Fruit fly (Drosophila melanogaster) whole organism, wandering third instar larva: Measurements from ENCODE around the gene Cyp4d21.
A peak's percentile ranks its signal among the peaks of the same experiment; 100 is the strongest.

Experiments used
- Abd-B ChIP-seq: fragments of >200 bp; optimal IDR thresholded peaks from 2 replicates; lab custom pipeline; 2017; ENCODE audit warnings: missing biosample characterization, missing genetic modification characterization
- CG32264 ChIP-seq: fragments of 200-800 bp; sonication (Bioruptor generic); optimal IDR thresholded peaks from 2 replicates; lab custom pipeline; 2016; ENCODE audit warnings: missing biosample characterization, missing genetic modification characterization
- CG9705 ChIP-seq: fragments of 200-800 bp; sonication (Bioruptor generic); optimal IDR thresholded peaks from 2 replicates; lab custom pipeline; 2018; ENCODE audit warnings: missing biosample characterization, mild to moderate bottlenecking, missing genetic modification characterization
- CrebA ChIP-seq: fragments of 200-800 bp; sonication (Bioruptor generic); optimal IDR thresholded peaks from 2 replicates; lab custom pipeline; 2016; ENCODE audit warnings: missing biosample characterization, mild to moderate bottlenecking, missing genetic modification characterization, borderline replicate concordance
- Dfd ChIP-seq: fragments of >200 bp; optimal IDR thresholded peaks from 2 replicates; lab custom pipeline; 2017; ENCODE audit warnings: missing biosample characterization, missing genetic modification characterization
- Dif ChIP-seq: fragments of 200-275, 200-300 bp; sonication (Bioruptor generic); optimal IDR thresholded peaks from 2 replicates; lab custom pipeline; 2018; ENCODE audit warnings: missing biosample characterization, missing genetic modification characterization; ENCODE audit not compliant: partially characterized antibody
- GATAd ChIP-seq: sonication (Bioruptor generic); optimal IDR thresholded peaks from 2 replicates; lab custom pipeline; 2016; ENCODE audit warnings: missing biosample characterization, missing genetic modification characterization
- HLH106 ChIP-seq: fragments of 200-800 bp; optimal IDR thresholded peaks from 3 replicates; lab custom pipeline; 2019; ENCODE audit warnings: missing biosample characterization, mild to moderate bottlenecking, missing genetic modification characterization, moderate library complexity
- Hnf4 ChIP-seq: fragments of 200-800 bp; sonication (Bioruptor generic); optimal IDR thresholded peaks from 2 replicates; lab custom pipeline; 2016; ENCODE audit warnings: missing biosample characterization, mild to moderate bottlenecking, missing genetic modification characterization
- Hr78 ChIP-seq: fragments of >200 bp; optimal IDR thresholded peaks from 2 replicates; lab custom pipeline; 2017; ENCODE audit warnings: missing biosample characterization, missing genetic modification characterization
- Hr83 ChIP-seq: fragments of 200-300 bp; sonication (Bioruptor generic); optimal IDR thresholded peaks from 2 replicates; lab custom pipeline; 2016; ENCODE audit warnings: missing biosample characterization, mild to moderate bottlenecking, missing genetic modification characterization, moderate library complexity; ENCODE audit not compliant: poor library complexity, severe bottlenecking
- Jra ChIP-seq: sonication (Bioruptor generic); optimal IDR thresholded peaks from 2 replicates; lab custom pipeline; 2016; ENCODE audit warnings: missing biosample characterization, missing genetic modification characterization
- Mio ChIP-seq: sonication (Bioruptor generic); optimal IDR thresholded peaks from 2 replicates; lab custom pipeline; 2016; ENCODE audit warnings: missing biosample characterization, missing genetic modification characterization
- Myc ChIP-seq: fragments of >200 bp; optimal IDR thresholded peaks from 2 replicates; lab custom pipeline; 2017
- N ChIP-seq: fragments of >200 bp; optimal IDR thresholded peaks from 2 replicates; lab custom pipeline; 2018; ENCODE audit warnings: missing biosample characterization, missing external identifiers, missing genetic modification characterization
- OdsH ChIP-seq: fragments of 200-800 bp; sonication (Bioruptor generic); optimal IDR thresholded peaks from 2 replicates; lab custom pipeline; 2016; ENCODE audit warnings: missing biosample characterization, mild to moderate bottlenecking, missing genetic modification characterization
- Rel ChIP-seq, 2 experiments: fragments of 200-800 bp; sonication (Bioruptor generic) in 1 of 2; optimal IDR thresholded peaks; 2 replicates in 1 of 2; 3 replicates in 1 of 2; lab custom pipeline; 2016 to 2019; ENCODE audit warnings: mild to moderate bottlenecking in 2 of 2, missing biosample characterization in 2 of 2, missing genetic modification characterization in 2 of 2, moderate library complexity in 1 of 2
- Sp1 ChIP-seq: fragments of 200-800 bp; sonication (Bioruptor generic); optimal IDR thresholded peaks from 3 replicates; lab custom pipeline; 2019; ENCODE audit warnings: missing biosample characterization, mild to moderate bottlenecking, missing genetic modification characterization, moderate library complexity
- Vsx2 ChIP-seq: fragments of 200-300, 225-300 bp; sonication (Bioruptor generic); optimal IDR thresholded peaks from 2 replicates; lab custom pipeline; 2018; ENCODE audit warnings: missing biosample characterization, missing genetic modification characterization; ENCODE audit not compliant: partially characterized antibody
- br ChIP-seq: fragments of 200-800 bp; sonication (Bioruptor generic); optimal IDR thresholded peaks from 2 replicates; lab custom pipeline; 2016; ENCODE audit warnings: missing biosample characterization, missing genetic modification characterization
- brk ChIP-seq: fragments of 200-800 bp; sonication (Bioruptor generic); optimal IDR thresholded peaks from 2 replicates; lab custom pipeline; 2016; ENCODE audit warnings: missing biosample characterization, mild to moderate bottlenecking, missing genetic modification characterization
- dl ChIP-seq, 2 experiments: fragments of 175-275, 200-275 bp in 1 of 2; fragments of 200-275 bp in 1 of 2; sonication (Bioruptor generic); optimal IDR thresholded peaks; lab custom pipeline; 2018; ENCODE audit warnings: mild to moderate bottlenecking in 2 of 2, missing biosample characterization in 2 of 2, missing genetic modification characterization in 2 of 2, moderate library complexity in 2 of 2; ENCODE audit not compliant: partially characterized antibody in 2 of 2, insufficient read depth in 1 of 2
- dmrt93B ChIP-seq: fragments of 200-800 bp; sonication (Bioruptor generic); optimal IDR thresholded peaks from 2 replicates; lab custom pipeline; 2018; ENCODE audit warnings: missing biosample characterization, mild to moderate bottlenecking, missing genetic modification characterization
- dsf ChIP-seq: sonication (Bioruptor generic); optimal IDR thresholded peaks from 2 replicates; lab custom pipeline; 2016; ENCODE audit warnings: missing biosample characterization, missing genetic modification characterization, borderline replicate concordance
- ey ChIP-seq: fragments of 200-800 bp; sonication (Bioruptor generic); optimal IDR thresholded peaks from 2 replicates; lab custom pipeline; 2016; ENCODE audit warnings: missing biosample characterization, missing genetic modification characterization
- foxo ChIP-seq, 2 experiments: fragments of 200-800 bp; sonication (Bioruptor generic); optimal IDR thresholded peaks; 2 replicates in 1 of 2; 3 replicates in 1 of 2; lab custom pipeline; 2016 to 2017; ENCODE audit warnings: missing biosample characterization in 2 of 2, missing genetic modification characterization in 2 of 2
- fru ChIP-seq: fragments of 200-800 bp; sonication (Bioruptor generic); optimal IDR thresholded peaks from 3 replicates; lab custom pipeline; 2016; ENCODE audit warnings: missing biosample characterization, mild to moderate bottlenecking, missing genetic modification characterization
- h ChIP-seq: fragments of 200-800 bp; sonication (Bioruptor generic); optimal IDR thresholded peaks from 3 replicates; lab custom pipeline; 2016; ENCODE audit warnings: missing biosample characterization, mild to moderate bottlenecking, missing genetic modification characterization
- jim ChIP-seq: fragments of 175-275, 200-325 bp; sonication (Bioruptor generic); optimal IDR thresholded peaks from 2 replicates; lab custom pipeline; 2016; ENCODE audit warnings: missing biosample characterization, mild to moderate bottlenecking, missing genetic modification characterization
- lola ChIP-seq: fragments of >200 bp; optimal IDR thresholded peaks from 2 replicates; lab custom pipeline; 2017; ENCODE audit warnings: missing biosample characterization, missing genetic modification characterization
- pan ChIP-seq: fragments of >200 bp; optimal IDR thresholded peaks from 2 replicates; lab custom pipeline; 2017
- psq ChIP-seq: fragments of 200-800 bp; sonication (Bioruptor generic); optimal IDR thresholded peaks from 3 replicates; lab custom pipeline; 2017; ENCODE audit warnings: missing biosample characterization, mild to moderate bottlenecking, missing genetic modification characterization, moderate library complexity
- rgr ChIP-seq: fragments of 200-800 bp; sonication (Bioruptor generic); optimal IDR thresholded peaks from 3 replicates; lab custom pipeline; 2016; ENCODE audit warnings: missing biosample characterization, mild to moderate bottlenecking, missing genetic modification characterization
- sage ChIP-seq: fragments of 200-800 bp; sonication (Bioruptor generic); optimal IDR thresholded peaks from 2 replicates; lab custom pipeline; 2016; ENCODE audit warnings: missing biosample characterization, mild to moderate bottlenecking, missing genetic modification characterization
- sv ChIP-seq: fragments of 200-800 bp; sonication (Bioruptor generic); optimal IDR thresholded peaks from 3 replicates; lab custom pipeline; 2016; ENCODE audit warnings: missing biosample characterization, missing genetic modification characterization
- tai ChIP-seq: sonication (Bioruptor generic); optimal IDR thresholded peaks from 2 replicates; lab custom pipeline; 2016; ENCODE audit warnings: missing biosample characterization, missing genetic modification characterization
- usp ChIP-seq: fragments of >200 bp; optimal IDR thresholded peaks from 2 replicates; lab custom pipeline; 2017; ENCODE audit warnings: missing biosample characterization, missing genetic modification characterization
- woc ChIP-seq: sonication (Bioruptor generic); optimal IDR thresholded peaks from 2 replicates; lab custom pipeline; 2016; ENCODE audit warnings: missing biosample characterization, mild to moderate bottlenecking, missing genetic modification characterization

Gene Cyp4d21

dm6 chr2L:7592858-7593257 lies 12.5 kb upstream of the Cyp4d21 start:
- TF ChIP-seq Hr83 (GFP tag; lab: Kevin White, UChicago) (no peak), dsf (GFP tag; lab: Kevin White, UChicago) (no peak), usp (GFP tag; lab: Kevin White, UChicago) (no peak), pan (lab: Kevin White, UChicago) (no peak), ey (GFP tag; lab: Kevin White, UChicago) (no peak), woc (GFP tag; lab: Kevin White, UChicago) (no peak), GATAd (GFP tag; lab: Kevin White, UChicago) (no peak), HLH106 (tag; lab: Kevin White, UChicago) (no peak), Rel (GFP tag; optimal IDR thresholded peaks at IDR 0.05; lab: Kevin White, UChicago) (no peak), Rel (tag; optimal IDR thresholded peaks at IDR 0.05; lab: Kevin White, UChicago) (no peak)
- TF ChIP-seq, all 38 proteins: peak for 0

- TF ChIP-seq usp (GFP tag; lab: Kevin White, UChicago) (no peak), Sp1 (GFP tag; lab: Kevin White, UChicago) (no peak), woc (GFP tag; lab: Kevin White, UChicago) (peak; percentile 5), rgr (GFP tag; lab: Kevin White, UChicago) (peak; percentile 27), Rel (GFP tag; optimal IDR thresholded peaks at IDR 0.05; lab: Kevin White, UChicago) (no peak), Rel (tag; optimal IDR thresholded peaks at IDR 0.05; lab: Kevin White, UChicago) (no peak), brk (GFP tag; lab: Kevin White, UChicago) (no peak), Hr83 (GFP tag; lab: Kevin White, UChicago) (no peak), Vsx2 (GFP tag; lab: Kevin White, UChicago) (no peak), psq (peak; percentile 47), br (no peak), GATAd (GFP tag; lab: Kevin White, UChicago) (no peak), dl (GFP tag; optimal IDR thresholded peaks at IDR 0.05; lab: Kevin White, UChicago; ENCODE audit: insufficient read depth in 1 of 2, partially characterized antibody in 2 of 2) (no peak), ey (GFP tag; lab: Kevin White, UChicago) (peak; percentile 33), Dfd (GFP tag; lab: Kevin White, UChicago) (no peak), CG32264 (no peak), N (no peak), fru (peak; percentile 49), tai (no peak), Hnf4 (GFP tag; lab: Kevin White, UChicago) (peak; percentile 9), Hr78 (GFP tag; lab: Kevin White, UChicago) (no peak), pan (lab: Kevin White, UChicago) (no peak), sage (GFP tag; lab: Kevin White, UChicago) (no peak), Dif (no peak), Myc (lab: Kevin White, UChicago) (no peak), Mio (GFP tag; lab: Kevin White, UChicago) (no peak), HLH106 (tag; lab: Kevin White, UChicago) (peak; percentile 18), foxo (GFP tag; optimal IDR thresholded peaks at IDR 0.05; lab: Kevin White, UChicago) (peak in 1 of 2 experiments; percentile 27), CrebA (no peak), dmrt93B (GFP tag; lab: Kevin White, UChicago) (no peak), dsf (GFP tag; lab: Kevin White, UChicago) (no peak), OdsH (GFP tag; lab: Kevin White, UChicago) (peak; percentile 16), lola (no peak), sv (GFP tag; lab: Kevin White, UChicago) (peak; percentile 79), h (GFP tag; lab: Kevin White, UChicago) (peak; percentile 45), jim (GFP tag; lab: Kevin White, UChicago) (no peak), Abd-B (GFP tag; lab: Kevin White, UChicago) (no peak), CG9705 (no peak), Jra (GFP tag; lab: Kevin White, UChicago) (no peak)
These were observed 8.5 kb upstream of the Cyp4d21 start for dm6 chr2L:7596862-7597261.
